Fruit fly (Drosophila melanogaster) whole organism, embryonic: ENCODE data around the gene CG5966.

ENCODE experiments used
- CG10366 ChIP-seq: fragments of 200-800 bp; sonication (Bioruptor generic); IDR thresholded peaks from 2 replicates; pipeline ENCODE4 v1.3.6; 2022; ENCODE audit warnings: missing biosample characterization, missing genetic modification characterization
- CG10979 ChIP-seq: fragments of 200-800 bp; sonication (Bioruptor generic); optimal IDR thresholded peaks from 2 replicates; lab custom pipeline; 2018; ENCODE audit warnings: missing biosample characterization, mild to moderate bottlenecking, missing genetic modification characterization, moderate library complexity
- CG11456 ChIP-seq: fragments of 200-800 bp; sonication (Bioruptor generic); IDR thresholded peaks from 3 replicates; pipeline ENCODE4 v1.3.6; 2022; ENCODE audit warnings: missing biosample characterization, missing genetic modification characterization
- CG11696 ChIP-seq: fragments of 200-800 bp; sonication (Bioruptor generic); IDR thresholded peaks from 2 replicates; pipeline ENCODE4 v1.3.6; 2022; ENCODE audit warnings: missing biosample characterization, missing genetic modification characterization
- CG15011 ChIP-seq: fragments of 200-800 bp; sonication (Bioruptor generic); optimal IDR thresholded peaks from 3 replicates; lab custom pipeline; 2018; ENCODE audit warnings: missing biosample characterization, mild to moderate bottlenecking, missing genetic modification characterization
- CG1647 ChIP-seq: fragments of 200-800 bp; sonication (Bioruptor generic); optimal IDR thresholded peaks from 3 replicates; lab custom pipeline; 2016; ENCODE audit warnings: missing biosample characterization, missing genetic modification characterization
- CG16813 ChIP-seq: fragments of 200-800 bp; sonication (Bioruptor generic); IDR thresholded peaks from 3 replicates; pipeline ENCODE4 v1.3.6; 2022; ENCODE audit warnings: missing biosample characterization, missing genetic modification characterization; ENCODE audit not compliant: partially characterized antibody
- CG17359 ChIP-seq: fragments of 200-800 bp; sonication (Bioruptor generic); optimal IDR thresholded peaks from 3 replicates; lab custom pipeline; 2018; ENCODE audit warnings: missing biosample characterization, mild to moderate bottlenecking, missing genetic modification characterization, moderate library complexity
- CG17802 ChIP-seq: fragments of 200-800 bp; sonication (Bioruptor generic); optimal IDR thresholded peaks from 2 replicates; lab custom pipeline; 2018; ENCODE audit warnings: missing biosample characterization, mild to moderate bottlenecking, missing genetic modification characterization, moderate library complexity
- CG33213 ChIP-seq: fragments of 200-800 bp; sonication (Bioruptor generic); optimal IDR thresholded peaks from 3 replicates; lab custom pipeline; 2016; ENCODE audit warnings: missing biosample characterization, missing genetic modification characterization
- CG3407 ChIP-seq: fragments of 200-800 bp; sonication (Bioruptor generic); optimal IDR thresholded peaks from 2 replicates; lab custom pipeline; 2018; ENCODE audit warnings: missing biosample characterization, mild to moderate bottlenecking, missing genetic modification characterization
- CG3847 ChIP-seq: fragments of 200-800 bp; sonication (Bioruptor generic); IDR thresholded peaks from 2 replicates; pipeline ENCODE4 v1.3.6; 2022; ENCODE audit warnings: missing biosample characterization, missing genetic modification characterization
- CG43689 ChIP-seq: fragments of 200-800 bp; sonication (Bioruptor generic); IDR thresholded peaks from 2 replicates; pipeline ENCODE4 v1.3.6; 2022; ENCODE audit warnings: missing biosample characterization, missing genetic modification characterization
- CG6272 ChIP-seq: fragments of 200-800 bp; sonication (Bioruptor generic); IDR thresholded peaks from 2 replicates; pipeline ENCODE4 v1.3.6; 2022; ENCODE audit warnings: missing biosample characterization, missing genetic modification characterization
- CG6813 ChIP-seq: fragments of 200-800 bp; sonication (Bioruptor generic); optimal IDR thresholded peaks from 2 replicates; lab custom pipeline; 2017; ENCODE audit warnings: missing biosample characterization, missing genetic modification characterization, mild to moderate bottlenecking, moderate library complexity, missing genetic modification reagents
- CG7372 ChIP-seq: fragments of 200-800 bp; sonication (Bioruptor generic); IDR thresholded peaks from 2 replicates; pipeline ENCODE4 v1.3.6; 2022; ENCODE audit warnings: missing biosample characterization, missing genetic modification characterization
- CG9876 ChIP-seq: fragments of 200-800 bp; sonication (Bioruptor generic); optimal IDR thresholded peaks from 2 replicates; lab custom pipeline; 2016; ENCODE audit warnings: missing biosample characterization, missing genetic modification characterization
- CHES-1-like ChIP-seq: fragments of 200-800 bp; sonication (Bioruptor generic); optimal IDR thresholded peaks from 2 replicates; lab custom pipeline; 2016; ENCODE audit warnings: missing biosample characterization, missing genetic modification characterization
- E2f1 ChIP-seq: fragments of 200-800 bp; sonication (Bioruptor generic); IDR thresholded peaks from 2 replicates; pipeline ENCODE4 v1.3.6; 2022; ENCODE audit warnings: missing biosample characterization, missing genetic modification characterization
- ERR ChIP-seq: fragments of 200-800 bp; sonication (Bioruptor generic); optimal IDR thresholded peaks from 2 replicates; lab custom pipeline; 2016; ENCODE audit warnings: missing biosample characterization, missing genetic modification characterization
- GATAe ChIP-seq: fragments of 200-800 bp; sonication (Bioruptor generic); conservative IDR thresholded peaks from 2 replicates; pipeline ENCODE4 v1.3.6; 2022; ENCODE audit warnings: missing biosample characterization, missing genetic modification characterization
- Mad ChIP-seq: fragments of 200-800 bp; sonication (Bioruptor generic); optimal IDR thresholded peaks from 2 replicates; lab custom pipeline; 2016; ENCODE audit warnings: missing biosample characterization, missing genetic modification characterization
- Myb ChIP-seq: fragments of 200-800 bp; sonication (Bioruptor generic); optimal IDR thresholded peaks from 2 replicates; lab custom pipeline; 2016; ENCODE audit warnings: missing biosample characterization, missing genetic modification characterization
- NC2β ChIP-seq: fragments of 200-800 bp; sonication (Bioruptor generic); optimal IDR thresholded peaks from 2 replicates; lab custom pipeline; 2016; ENCODE audit warnings: missing biosample characterization, missing genetic modification characterization
- Nf-YA ChIP-seq: fragments of 200-800 bp; sonication (Bioruptor generic); IDR thresholded peaks from 2 replicates; pipeline ENCODE4 v1.3.6; 2022; ENCODE audit warnings: missing biosample characterization, missing genetic modification characterization
- Six4 ChIP-seq: fragments of 200-800 bp; sonication (Bioruptor generic); optimal IDR thresholded peaks from 2 replicates; lab custom pipeline; 2016; ENCODE audit warnings: missing biosample characterization, missing genetic modification characterization
- Usf ChIP-seq: fragments of 200-800 bp; sonication (Bioruptor generic); optimal IDR thresholded peaks from 2 replicates; lab custom pipeline; 2017; ENCODE audit warnings: missing genotype, missing biosample characterization, missing genetic modification characterization
- Xbp1 ChIP-seq: fragments of 200-800 bp; sonication (Bioruptor generic); optimal IDR thresholded peaks from 3 replicates; lab custom pipeline; 2016; ENCODE audit warnings: missing biosample characterization, mild to moderate bottlenecking, missing genetic modification characterization
- YL-1 ChIP-seq: fragments of 200-800 bp; sonication (Bioruptor generic); optimal IDR thresholded peaks from 3 replicates; lab custom pipeline; 2017; ENCODE audit warnings: missing biosample characterization, mild to moderate bottlenecking, missing genetic modification characterization
- abd-A ChIP-seq: fragments of 200-800 bp; sonication (Bioruptor generic); optimal IDR thresholded peaks from 3 replicates; lab custom pipeline; 2019; ENCODE audit warnings: missing biosample characterization, mild to moderate bottlenecking, missing genetic modification characterization, moderate library complexity
- az2 ChIP-seq: fragments of 200-800 bp; sonication (Bioruptor generic); optimal IDR thresholded peaks from 3 replicates; lab custom pipeline; 2016; ENCODE audit warnings: missing biosample characterization, missing genetic modification characterization
- fu2 ChIP-seq: fragments of 200-800 bp; sonication (Bioruptor generic); optimal IDR thresholded peaks from 2 replicates; lab custom pipeline; 2016; ENCODE audit warnings: missing biosample characterization, missing genetic modification characterization
- gcm ChIP-seq: fragments of 200-800 bp; sonication (Bioruptor generic); optimal IDR thresholded peaks from 2 replicates; lab custom pipeline; 2019; ENCODE audit warnings: missing biosample characterization, mild to moderate bottlenecking, missing genetic modification characterization, moderate library complexity
- gfzf ChIP-seq: fragments of 200-800 bp; sonication (Bioruptor generic); optimal IDR thresholded peaks from 2 replicates; lab custom pipeline; 2016; ENCODE audit warnings: missing biosample characterization, mild to moderate bottlenecking, missing genetic modification characterization, moderate library complexity
- grn ChIP-seq: fragments of 200-800 bp; sonication (Bioruptor generic); optimal IDR thresholded peaks from 3 replicates; lab custom pipeline; 2017; ENCODE audit warnings: missing biosample characterization, missing genetic modification characterization
- hb ChIP-seq: fragments of 200-800 bp; sonication (Bioruptor generic); IDR thresholded peaks from 3 replicates; pipeline ENCODE4 v1.3.6; 2022; ENCODE audit warnings: missing biosample characterization, missing genetic modification characterization; ENCODE audit not compliant: partially characterized antibody
- hkb ChIP-seq, 2 experiments: fragments of 200-800 bp in 1 of 2; fragments of >200 bp in 1 of 2; sonication (Bioruptor generic) in 1 of 2; IDR thresholded peaks in 1 of 2; optimal IDR thresholded peaks in 1 of 2; 2 replicates each; pipeline versions ENCODE4 v1.3.6 to Lab custom; 2017 to 2022; ENCODE audit warnings: missing biosample characterization in 1 of 2, missing genetic modification characterization in 1 of 2
- jumu ChIP-seq: fragments of 200-800 bp; sonication (Bioruptor generic); optimal IDR thresholded peaks from 3 replicates; lab custom pipeline; 2016; ENCODE audit warnings: missing biosample characterization, missing genetic modification characterization
- lilli ChIP-seq: fragments of 200-800 bp; sonication (Bioruptor generic); optimal IDR thresholded peaks from 3 replicates; lab custom pipeline; 2016; ENCODE audit warnings: missing biosample characterization, missing genetic modification characterization
- nerfin-1 ChIP-seq: fragments of 200-800 bp; sonication (Bioruptor generic); optimal IDR thresholded peaks from 3 replicates; lab custom pipeline; 2019; ENCODE audit warnings: missing biosample characterization, mild to moderate bottlenecking, missing genetic modification characterization, moderate library complexity
- onecut ChIP-seq: fragments of 200-800 bp; sonication (Bioruptor generic); IDR thresholded peaks from 2 replicates; pipeline ENCODE4 v1.3.6; 2022; ENCODE audit warnings: missing biosample characterization, missing genetic modification characterization
- pum ChIP-seq: fragments of 200-800 bp; sonication (Bioruptor generic); optimal IDR thresholded peaks from 2 replicates; lab custom pipeline; 2016; ENCODE audit warnings: missing biosample characterization, missing genetic modification characterization
- ranshi ChIP-seq: fragments of 200-800 bp; sonication (Bioruptor generic); IDR thresholded peaks from 2 replicates; pipeline ENCODE4 v1.3.6; 2022; ENCODE audit warnings: missing biosample characterization, missing genetic modification characterization
- sens-2 ChIP-seq: fragments of 200-800 bp; sonication (Bioruptor generic); IDR thresholded peaks from 2 replicates; pipeline ENCODE4 v1.3.6; 2022; ENCODE audit warnings: missing biosample characterization, missing genetic modification characterization
- slp2 ChIP-seq: fragments of 200-800 bp; sonication (Bioruptor generic); optimal IDR thresholded peaks from 2 replicates; lab custom pipeline; 2016; ENCODE audit warnings: missing biosample characterization, missing genetic modification characterization
- so ChIP-seq: fragments of 200-800 bp; sonication (Bioruptor generic); IDR thresholded peaks from 3 replicates; pipeline ENCODE4 v1.3.6; 2022; ENCODE audit warnings: missing biosample characterization, missing genetic modification characterization
- tap ChIP-seq: fragments of 200-800 bp; optimal IDR thresholded peaks from 3 replicates; lab custom pipeline; 2019; ENCODE audit warnings: missing biosample characterization, mild to moderate bottlenecking, missing genetic modification characterization, moderate library complexity
- trh ChIP-seq: fragments of 200-800 bp; sonication (Bioruptor generic); optimal IDR thresholded peaks from 2 replicates; lab custom pipeline; 2016; ENCODE audit warnings: missing biosample characterization, missing genetic modification characterization
- tx ChIP-seq: fragments of 200-800 bp; sonication (Bioruptor generic); optimal IDR thresholded peaks from 2 replicates; lab custom pipeline; 2016; ENCODE audit warnings: missing biosample characterization, missing genetic modification characterization
- unc-4 ChIP-seq: fragments of 200-800 bp; sonication (Bioruptor generic); IDR thresholded peaks from 2 replicates; pipeline ENCODE4 v1.3.6; 2022; ENCODE audit warnings: missing biosample characterization, missing genetic modification characterization; ENCODE audit not compliant: partially characterized antibody
- usp ChIP-seq: fragments of >200 bp; optimal IDR thresholded peaks from 2 replicates; lab custom pipeline; 2017; ENCODE audit warnings: missing biosample characterization, missing genetic modification characterization
- vvl ChIP-seq: fragments of 200-800 bp; sonication (Bioruptor generic); IDR thresholded peaks from 2 replicates; pipeline ENCODE4 v1.3.6; 2022; ENCODE audit warnings: missing biosample characterization, missing genetic modification characterization

CG5966 gene

DNA sequence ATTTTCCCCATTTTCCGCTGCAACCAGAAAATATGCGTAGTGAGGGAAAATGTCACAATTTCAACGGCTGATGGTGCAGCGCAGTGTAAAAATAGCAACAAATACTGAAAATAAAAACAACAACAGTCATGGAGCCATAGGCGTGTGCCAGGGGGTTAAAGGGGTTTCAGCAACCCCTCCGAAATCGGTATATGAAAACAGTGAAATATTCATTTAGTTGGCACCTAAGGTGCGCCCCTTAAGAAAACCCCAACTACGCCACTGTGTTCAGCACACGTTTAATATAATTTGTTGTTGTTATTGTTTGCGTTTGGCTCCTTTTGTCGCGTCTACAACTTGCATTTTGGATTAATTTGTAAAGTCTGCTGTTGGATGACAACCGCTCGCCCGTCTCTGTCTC lies 16.6 kb upstream of the CG5966 start (continued):
- TF ChIP-seq CG16813 (GFP tag; lab: Robert Waterston, UW): no peak
- TF ChIP-seq sens-2: peak; percentile 54
- TF ChIP-seq E2f1: no peak
- TF ChIP-seq CG6272 (GFP tag; lab: Robert Waterston, UW): no peak
- no peak for TF ChIP-seq Nf-YA (GFP tag; lab: Robert Waterston, UW)
- TF ChIP-seq ERR (GFP tag; lab: Kevin White, UChicago): no peak
- TF ChIP-seq hkb (optimal IDR thresholded peaks at IDR 0.05; lab: Kevin White, UChicago): no peak
- no peak for TF ChIP-seq hkb (GFP tag; IDR thresholded peaks at IDR 0.05; lab: Robert Waterston, UW)
- TF ChIP-seq trh (GFP tag; lab: Kevin White, UChicago): no peak
- TF ChIP-seq Myb: no peak
- no peak for TF ChIP-seq CG3407
- no peak for TF ChIP-seq fu2 (GFP tag; lab: Kevin White, UChicago)
- TF ChIP-seq usp (GFP tag; lab: Kevin White, UChicago): no peak
- peak; percentile 7 for TF ChIP-seq CG33213
- TF ChIP-seq CG43689 (GFP tag; lab: Robert Waterston, UW): no peak
- TF ChIP-seq unc-4 (GFP tag; lab: Robert Waterston, UW): no peak
- TF ChIP-seq YL-1 (GFP tag; lab: Kevin White, UChicago): no peak
- no peak for TF ChIP-seq jumu
- no peak for TF ChIP-seq hb (GFP tag; lab: Robert Waterston, UW)
- TF ChIP-seq CG10366 (GFP tag; lab: Robert Waterston, UW): peak; percentile 51; the same call in 1 of the 2 replicates
- no peak for TF ChIP-seq Usf (GFP tag; lab: Kevin White, UChicago)
- TF ChIP-seq vvl (GFP tag; lab: Robert Waterston, UW): peak; percentile 80
- TF ChIP-seq slp2 (GFP tag; lab: Kevin White, UChicago): no peak
- TF ChIP-seq Xbp1 (GFP tag; lab: Kevin White, UChicago): peak; percentile 55
- TF ChIP-seq Mad (GFP tag; lab: Kevin White, UChicago): no peak
- TF ChIP-seq grn (GFP tag; lab: Kevin White, UChicago): no peak
- peak; percentile 47; the same call in 1 of the 3 replicates for TF ChIP-seq so
- TF ChIP-seq GATAe: no peak
- no peak for TF ChIP-seq gcm (GFP tag; lab: Kevin White, UChicago)
- no peak for TF ChIP-seq CG6813 (GFP tag; lab: Kevin White, UChicago)
- no peak for TF ChIP-seq NC2β (GFP tag; lab: Kevin White, UChicago)
- no peak for TF ChIP-seq CG15011 (GFP tag; lab: Kevin White, UChicago)
- TF ChIP-seq CG17359 (tag; lab: Kevin White, UChicago): peak; percentile 41
- TF ChIP-seq nerfin-1 (tag; lab: Kevin White, UChicago): peak; percentile 18
- no peak for TF ChIP-seq abd-A (tag; lab: Kevin White, UChicago)
- no peak for TF ChIP-seq Six4 (GFP tag; lab: Kevin White, UChicago)
- TF ChIP-seq CG9876 (GFP tag; lab: Kevin White, UChicago): no peak
- TF ChIP-seq CG11456 (GFP tag; lab: Robert Waterston, UW): 0 out of 3 replicates have a peak, but pooled peaks have one; percentile 43
- peak; percentile 32 for TF ChIP-seq lilli (GFP tag; lab: Kevin White, UChicago)
- no peak for TF ChIP-seq tx
- no peak for TF ChIP-seq gfzf (GFP tag; lab: Kevin White, UChicago)
- TF ChIP-seq CG1647 (GFP tag; lab: Kevin White, UChicago): no peak
- TF ChIP-seq CG11696 (GFP tag; lab: Robert Waterston, UW): no peak
- no peak for TF ChIP-seq CG7372 (GFP tag; lab: Robert Waterston, UW)
- no peak for TF ChIP-seq CHES-1-like (GFP tag; lab: Kevin White, UChicago)
- TF ChIP-seq az2 (GFP tag; lab: Kevin White, UChicago): peak; percentile 52
- TF ChIP-seq pum: peak; percentile 27
- TF ChIP-seq onecut: peak; percentile 20
- no peak for TF ChIP-seq tap (tag; lab: Kevin White, UChicago)
- no peak for TF ChIP-seq CG17802 (tag; lab: Kevin White, UChicago)
- TF ChIP-seq CG10979 (tag; lab: Kevin White, UChicago): peak; percentile 46
- TF ChIP-seq CG3847 (GFP tag; lab: Robert Waterston, UW): no peak
- TF ChIP-seq ranshi (GFP tag; lab: Robert Waterston, UW): peak; percentile 32; the same call in 1 of the 2 replicates
